Worm (Caenorhabditis elegans): ENCODE data around the gene Y37E11AM.4.

The Y37E11AM.4 gene

ce11 chrIV:3742426-3742839 is 19.8 kb upstream of the Y37E11AM.4 start (continued):
- TF ChIP-seq nhr-11 (tag; optimal IDR thresholded peaks at IDR 0.05) (no peak), ceh-82 (tag; optimal IDR thresholded peaks at IDR 0.05) (no peak), ztf-11 (tag; optimal IDR thresholded peaks at IDR 0.05) (no peak), elt-1 (tag; optimal IDR thresholded peaks at IDR 0.05) (no peak), snpc-4 (tag; optimal IDR thresholded peaks at IDR 0.05) (peak; percentile 42), lin-13 (GFP tag; optimal IDR thresholded peaks at IDR 0.05) (peak; percentile 77), unc-62 (GFP tag; optimal IDR thresholded peaks at IDR 0.05) (peak; percentile 34), ama-1 (optimal IDR thresholded peaks at IDR 0.05) (peak; percentile 48), dmd-4 (tag; optimal IDR thresholded peaks at IDR 0.05) (no peak), aly-2 (tag; optimal IDR thresholded peaks at IDR 0.05) (no peak), alr-1 (tag; optimal IDR thresholded peaks at IDR 0.05) (no peak), sma-3 (GFP tag; optimal IDR thresholded peaks at IDR 0.05) (peak; percentile 67), C34F6.9 (tag; optimal IDR thresholded peaks at IDR 0.05) (peak; percentile 94), nhr-77 (tag; optimal IDR thresholded peaks at IDR 0.05) (no peak), R02D3.7 (tag; optimal IDR thresholded peaks at IDR 0.05) (no peak), fos-1 (tag; optimal IDR thresholded peaks at IDR 0.05) (peak; percentile 80), sma-9 (GFP tag; optimal IDR thresholded peaks at IDR 0.05) (peak; percentile 90), sma-9 (tag; optimal IDR thresholded peaks at IDR 0.05) (no peak), ceh-16 (tag; optimal IDR thresholded peaks at IDR 0.05) (no peak), peb-1 (tag; optimal IDR thresholded peaks at IDR 0.05) (no peak)

DNA sequence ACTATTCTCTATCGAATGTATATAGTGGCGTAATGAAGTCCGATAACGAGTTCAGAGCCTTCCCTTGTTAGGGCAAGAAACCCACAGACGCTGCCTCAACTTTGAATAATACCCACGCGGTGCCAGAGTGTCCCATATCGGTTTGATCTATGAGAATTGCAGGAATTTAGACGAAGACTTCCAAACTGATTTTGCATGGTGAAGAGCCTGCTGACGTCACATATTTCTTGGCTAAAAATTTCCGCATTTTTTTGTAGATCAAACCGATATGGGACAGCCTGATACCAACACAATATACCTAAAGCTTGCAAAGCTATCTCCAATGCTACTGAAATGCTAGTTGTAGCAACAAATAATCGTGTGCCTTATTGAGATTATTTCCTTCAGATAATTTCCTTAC is 19.3 kb upstream of the Y37E11AM.4 start:
- no peak for TF ChIP-seq C34F6.9 (tag; optimal IDR thresholded peaks at IDR 0.05)
- TF ChIP-seq mbf-1 (tag; optimal IDR thresholded peaks at IDR 0.05), result no peak
- TF ChIP-seq mdl-1 (tag; optimal IDR thresholded peaks at IDR 0.05), result no peak
- TF ChIP-seq unc-55 (GFP tag; optimal IDR thresholded peaks at IDR 0.05), result no peak

DNA sequence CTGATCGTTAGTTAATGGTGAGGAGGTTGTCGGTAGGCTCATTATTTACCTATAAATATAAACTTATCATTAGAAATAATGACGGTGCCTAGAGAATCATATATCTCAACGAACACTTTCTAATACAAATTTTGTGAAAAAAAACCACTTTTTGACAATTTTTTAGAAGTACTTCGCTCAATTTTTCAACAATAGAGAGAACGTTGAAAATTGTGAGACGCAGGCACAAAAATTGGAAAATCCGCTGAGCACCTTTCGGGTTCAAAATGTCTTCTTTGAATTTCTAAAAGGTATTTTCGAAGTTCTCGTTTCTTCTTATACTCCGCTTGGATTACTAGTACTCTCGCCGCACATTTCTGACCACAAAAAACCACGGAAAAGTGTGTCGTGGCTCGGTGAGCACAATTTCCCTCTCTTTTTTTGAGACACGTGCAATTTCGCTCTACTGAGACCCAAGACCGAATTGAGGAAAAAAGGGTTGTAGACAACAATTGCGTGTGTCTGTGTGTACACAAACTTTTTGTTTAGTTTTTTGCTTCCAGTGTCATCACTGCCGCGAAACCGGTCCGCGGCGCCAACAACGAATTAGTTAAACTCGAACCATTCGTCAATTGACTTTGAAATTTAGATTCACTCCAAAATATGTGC is 18.4 kb upstream of the Y37E11AM.4 start, which contains the start of gene nape-1:
nape-1 (minus strand) TSS at position 51 of the 648 bp plus-strand sequence.
- TF ChIP-seq sma-3 (GFP tag; optimal IDR thresholded peaks at IDR 0.05) (no peak), sem-4 (tag; optimal IDR thresholded peaks at IDR 0.05) (no peak), sma-9 (GFP tag; optimal IDR thresholded peaks at IDR 0.05) (peak; percentile 4), sma-9 (tag; optimal IDR thresholded peaks at IDR 0.05) (no peak), unc-55 (GFP tag; optimal IDR thresholded peaks at IDR 0.05) (peak; percentile 47), nhr-129 (tag; optimal IDR thresholded peaks at IDR 0.05) (peak; percentile 74), nhr-77 (tag; optimal IDR thresholded peaks at IDR 0.05) (no peak), blmp-1 (tag; optimal IDR thresholded peaks at IDR 0.05; ENCODE audit: insufficient read depth) (no peak), snpc-4 (tag; optimal IDR thresholded peaks at IDR 0.05) (no peak), ztf-11 (tag; optimal IDR thresholded peaks at IDR 0.05) (no peak), alr-1 (tag; optimal IDR thresholded peaks at IDR 0.05) (no peak), peb-1 (tag; optimal IDR thresholded peaks at IDR 0.05) (no peak), mbf-1 (tag; optimal IDR thresholded peaks at IDR 0.05) (no peak), skn-1 (tag; optimal IDR thresholded peaks at IDR 0.05) (no peak), elt-1 (tag; optimal IDR thresholded peaks at IDR 0.05) (no peak), C34F6.9 (tag; optimal IDR thresholded peaks at IDR 0.05) (peak; percentile 46), ztf-1 (GFP tag; conservative IDR thresholded peaks at IDR 0.05) (no peak), ceh-82 (tag; optimal IDR thresholded peaks at IDR 0.05) (no peak), fos-1 (tag; optimal IDR thresholded peaks at IDR 0.05) (peak; percentile 43), ztf-4 (tag; optimal IDR thresholded peaks at IDR 0.05) (no peak), nhr-23 (tag; optimal IDR thresholded peaks at IDR 0.05) (no peak), aly-2 (tag; optimal IDR thresholded peaks at IDR 0.05) (no peak), ceh-16 (tag; optimal IDR thresholded peaks at IDR 0.05) (no peak), dmd-4 (tag; optimal IDR thresholded peaks at IDR 0.05) (no peak), lsy-2 (tag; optimal IDR thresholded peaks at IDR 0.05) (peak in 1 of 2 experiments; percentile 28), gmeb-1 (tag; optimal IDR thresholded peaks at IDR 0.05) (peak; percentile 34), nhr-6 (tag; optimal IDR thresholded peaks at IDR 0.05) (no peak), F13H6.1 (tag; optimal IDR thresholded peaks at IDR 0.05) (peak; percentile 68), mab-5 (tag; optimal IDR thresholded peaks at IDR 0.05) (no peak), unc-62 (GFP tag; optimal IDR thresholded peaks at IDR 0.05) (no peak), unc-39 (tag; optimal IDR thresholded peaks at IDR 0.05) (no peak), crh-2 (tag; optimal IDR thresholded peaks at IDR 0.05) (peak; percentile 52), zag-1 (tag; optimal IDR thresholded peaks at IDR 0.05) (no peak), mdl-1 (tag; optimal IDR thresholded peaks at IDR 0.05) (peak in 1 of 2 experiments; percentile 28), ama-1 (optimal IDR thresholded peaks at IDR 0.05) (no peak), lin-39 (tag; optimal IDR thresholded peaks at IDR 0.05) (no peak), nhr-12 (tag; optimal IDR thresholded peaks at IDR 0.05) (no peak), lin-11 (tag; optimal IDR thresholded peaks at IDR 0.05) (no peak), nhr-237 (tag; optimal IDR thresholded peaks at IDR 0.05) (no peak), egl-27 (tag; optimal IDR thresholded peaks at IDR 0.05) (no peak), nhr-11 (tag; optimal IDR thresholded peaks at IDR 0.05) (no peak), lin-13 (GFP tag; optimal IDR thresholded peaks at IDR 0.05) (peak; percentile 41), elt-3 (tag; optimal IDR thresholded peaks at IDR 0.05) (no peak), Y55F3AM.14 (GFP tag; optimal IDR thresholded peaks at IDR 0.05) (no peak), nhr-21 (tag; optimal IDR thresholded peaks at IDR 0.05) (no peak), R02D3.7 (tag; optimal IDR thresholded peaks at IDR 0.05) (no peak), ZK546.5 (tag; optimal IDR thresholded peaks at IDR 0.05) (no peak)
